Fruit fly (Drosophila melanogaster) whole organism, embryonic: ENCODE measurements around the gene ebo.

Experiments
- Atf-2 ChIP-seq: fragments of 200-800 bp; sonication (Bioruptor generic); optimal IDR thresholded peaks from 2 replicates; lab custom pipeline; 2016; ENCODE audit warnings: missing biosample characterization, missing genetic modification characterization
- CG11695 ChIP-seq: fragments of 200-800 bp; sonication (Bioruptor generic); IDR thresholded peaks from 3 replicates; pipeline ENCODE4 v1.3.6; 2022; ENCODE audit warnings: missing biosample characterization, missing genetic modification characterization
- CG12942 ChIP-seq: fragments of 200-800 bp; sonication (Bioruptor generic); optimal IDR thresholded peaks from 3 replicates; lab custom pipeline; 2016; ENCODE audit warnings: missing biosample characterization, missing genetic modification characterization
- CG13894 ChIP-seq: fragments of 200-800 bp; sonication (Bioruptor generic); optimal IDR thresholded peaks from 3 replicates; lab custom pipeline; 2018; ENCODE audit warnings: missing biosample characterization, mild to moderate bottlenecking, missing genetic modification characterization, moderate library complexity
- CG1529 ChIP-seq: fragments of 200-800 bp; sonication (Bioruptor generic); optimal IDR thresholded peaks from 3 replicates; lab custom pipeline; 2018; ENCODE audit warnings: missing biosample characterization, missing genetic modification characterization
- CG17186 ChIP-seq: fragments of 200-800 bp; sonication (Bioruptor generic); optimal IDR thresholded peaks from 3 replicates; lab custom pipeline; 2017; ENCODE audit warnings: missing biosample characterization, missing genetic modification reagents, missing genetic modification characterization
- CG17612 ChIP-seq: fragments of 200-800 bp; sonication (Bioruptor generic); IDR thresholded peaks from 2 replicates; pipeline ENCODE4 v1.3.6; 2022; ENCODE audit warnings: missing biosample characterization, missing genetic modification characterization
- CG18619 ChIP-seq: fragments of 200-800 bp; sonication (Bioruptor generic); optimal IDR thresholded peaks from 3 replicates; lab custom pipeline; 2017; ENCODE audit warnings: missing biosample characterization, mild to moderate bottlenecking, missing genetic modification characterization
- CG2202 ChIP-seq: fragments of 200-800 bp; sonication (Bioruptor generic); optimal IDR thresholded peaks from 2 replicates; lab custom pipeline; 2018; ENCODE audit warnings: missing biosample characterization, mild to moderate bottlenecking, missing genetic modification characterization
- CG3065 ChIP-seq: fragments of 200-800 bp; sonication (Bioruptor generic); optimal IDR thresholded peaks from 2 replicates; lab custom pipeline; 2016; ENCODE audit warnings: missing biosample characterization, missing genetic modification characterization
- CG31224 ChIP-seq: fragments of 200-800 bp; sonication (Bioruptor generic); IDR thresholded peaks from 2 replicates; pipeline ENCODE4 v1.3.6; 2022; ENCODE audit warnings: missing biosample characterization, missing genetic modification characterization
- CG4328 ChIP-seq: fragments of 200-800 bp; sonication (Bioruptor generic); optimal IDR thresholded peaks from 3 replicates; lab custom pipeline; 2017; ENCODE audit warnings: missing biosample characterization, missing genetic modification reagents, missing genetic modification characterization
- CG7271 ChIP-seq: fragments of 200-800 bp; sonication (Bioruptor generic); optimal IDR thresholded peaks from 2 replicates; lab custom pipeline; 2018; ENCODE audit warnings: missing biosample characterization, mild to moderate bottlenecking, missing genetic modification characterization, moderate library complexity
- CG7928 ChIP-seq: fragments of 200-800 bp; sonication (Bioruptor generic); optimal IDR thresholded peaks from 2 replicates; lab custom pipeline; 2017; ENCODE audit warnings: missing biosample characterization, mild to moderate bottlenecking, missing genetic modification characterization
- CG9797 ChIP-seq: fragments of 200-800 bp; sonication (Bioruptor generic); optimal IDR thresholded peaks from 3 replicates; lab custom pipeline; 2018; ENCODE audit warnings: missing biosample characterization, mild to moderate bottlenecking, missing genetic modification characterization
- CHES-1-like ChIP-seq: fragments of 200-800 bp; sonication (Bioruptor generic); optimal IDR thresholded peaks from 2 replicates; lab custom pipeline; 2016; ENCODE audit warnings: missing biosample characterization, missing genetic modification characterization
- CrebB ChIP-seq: fragments of 200-800 bp; sonication (Bioruptor generic); optimal IDR thresholded peaks from 3 replicates; lab custom pipeline; 2018; ENCODE audit warnings: missing biosample characterization, mild to moderate bottlenecking, missing genetic modification characterization
- D ChIP-seq, 2 experiments: fragments of 200-800 bp in 1 of 2; fragments of >200 bp in 1 of 2; sonication (Bioruptor generic) in 1 of 2; optimal IDR thresholded peaks; 2 replicates in 1 of 2; 3 replicates in 1 of 2; lab custom pipeline; 2017; ENCODE audit warnings: mild to moderate bottlenecking in 1 of 2, missing biosample characterization in 1 of 2, missing genetic modification characterization in 1 of 2, missing genetic modification reagents in 1 of 2
- Doc3 ChIP-seq: fragments of 200-800 bp; sonication (Bioruptor generic); IDR thresholded peaks from 3 replicates; pipeline ENCODE4 v1.3.6; 2022; ENCODE audit warnings: missing biosample characterization, missing genetic modification characterization; ENCODE audit not compliant: partially characterized antibody
- Dref ChIP-seq: fragments of 200-800 bp; sonication (Bioruptor generic); IDR thresholded peaks from 2 replicates; pipeline ENCODE4 v1.3.6; 2022; ENCODE audit warnings: missing biosample characterization, missing genetic modification characterization
- Eip74EF ChIP-seq, 2 experiments: fragments of 200-800 bp in 1 of 2; fragments of >200 bp in 1 of 2; sonication (Bioruptor generic) in 1 of 2; optimal IDR thresholded peaks; 2 replicates each; lab custom pipeline; 2017 to 2019; ENCODE audit warnings: missing biosample characterization in 2 of 2, missing genetic modification characterization in 2 of 2, mild to moderate bottlenecking in 1 of 2, moderate library complexity in 1 of 2
- Elba2 ChIP-seq: fragments of 200-800 bp; sonication (Bioruptor generic); optimal IDR thresholded peaks from 3 replicates; lab custom pipeline; 2016; ENCODE audit warnings: missing biosample characterization, missing genetic modification characterization
- Ets97D ChIP-seq: fragments of 200-800 bp; sonication (Bioruptor generic); optimal IDR thresholded peaks from 3 replicates; lab custom pipeline; 2016; ENCODE audit warnings: missing biosample characterization, missing genetic modification characterization
- GATAe ChIP-seq: fragments of 200-800 bp; sonication (Bioruptor generic); conservative IDR thresholded peaks from 2 replicates; pipeline ENCODE4 v1.3.6; 2022; ENCODE audit warnings: missing biosample characterization, missing genetic modification characterization
- HHEX ChIP-seq: fragments of 200-800 bp; sonication (Bioruptor generic); optimal IDR thresholded peaks from 3 replicates; lab custom pipeline; 2017; ENCODE audit warnings: missing biosample characterization, mild to moderate bottlenecking, missing genetic modification characterization, missing genetic modification reagents
- Hmr ChIP-seq: fragments of 200-800 bp; sonication (Bioruptor generic); optimal IDR thresholded peaks from 3 replicates; lab custom pipeline; 2017; ENCODE audit warnings: mild to moderate bottlenecking, missing biosample characterization, missing genetic modification reagents, missing genetic modification characterization
- MESR4 ChIP-seq: fragments of 200-800 bp; sonication (Bioruptor generic); optimal IDR thresholded peaks from 2 replicates; lab custom pipeline; 2018; ENCODE audit warnings: missing biosample characterization, mild to moderate bottlenecking, missing genetic modification characterization, moderate library complexity
- Max ChIP-seq: fragments of 200-800 bp; sonication (Bioruptor generic); optimal IDR thresholded peaks from 2 replicates; lab custom pipeline; 2016; ENCODE audit warnings: missing biosample characterization, mild to moderate bottlenecking, missing genetic modification characterization
- NC2β ChIP-seq: fragments of 200-800 bp; sonication (Bioruptor generic); optimal IDR thresholded peaks from 2 replicates; lab custom pipeline; 2016; ENCODE audit warnings: missing biosample characterization, missing genetic modification characterization
- Opbp ChIP-seq: fragments of 200-800 bp; sonication (Bioruptor generic); IDR thresholded peaks from 3 replicates; pipeline ENCODE4 v1.3.6; 2022; ENCODE audit warnings: missing biosample characterization, missing genetic modification characterization; ENCODE audit not compliant: partially characterized antibody
- Stat92E ChIP-seq, 3 experiments: fragments of >200 bp in 2 of 3; fragments of 200-800 bp in 1 of 3; sonication (Bioruptor generic) in 1 of 3; optimal IDR thresholded peaks; 2 replicates each; lab custom pipeline; 2017 to 2019; ENCODE audit warnings: missing biosample characterization in 3 of 3, missing genetic modification characterization in 3 of 3, mild to moderate bottlenecking in 1 of 3, moderate library complexity in 1 of 3
- ase ChIP-seq: fragments of 200-800 bp; sonication (Bioruptor generic); IDR thresholded peaks from 3 replicates; pipeline ENCODE4 v1.3.6; 2022; ENCODE audit warnings: missing biosample characterization, missing genetic modification characterization
- az2 ChIP-seq: fragments of 200-800 bp; sonication (Bioruptor generic); optimal IDR thresholded peaks from 3 replicates; lab custom pipeline; 2016; ENCODE audit warnings: missing biosample characterization, missing genetic modification characterization
- cas ChIP-seq: fragments of 200-800 bp; sonication (Bioruptor generic); IDR thresholded peaks from 2 replicates; pipeline ENCODE4 v1.3.6; 2022; ENCODE audit warnings: missing biosample characterization, missing genetic modification characterization
- crc ChIP-seq: fragments of 200-800 bp; sonication (Bioruptor generic); optimal IDR thresholded peaks from 2 replicates; lab custom pipeline; 2016; ENCODE audit warnings: missing biosample characterization, missing genetic modification characterization
- crol ChIP-seq: fragments of 200-800 bp; sonication (Bioruptor generic); IDR thresholded peaks from 2 replicates; pipeline ENCODE4 v1.3.6; 2022; ENCODE audit warnings: missing biosample characterization, missing genetic modification characterization
- eyg ChIP-seq: fragments of 200-800 bp; sonication (Bioruptor generic); optimal IDR thresholded peaks from 3 replicates; lab custom pipeline; 2016; ENCODE audit warnings: missing biosample characterization, missing genetic modification characterization
- fru ChIP-seq: fragments of >200 bp; optimal IDR thresholded peaks from 2 replicates; lab custom pipeline; 2017
- ftz-f1 ChIP-seq: fragments of 200-800 bp; sonication (Bioruptor generic); optimal IDR thresholded peaks from 2 replicates; lab custom pipeline; 2016; ENCODE audit warnings: missing biosample characterization, missing genetic modification characterization
- grn ChIP-seq: fragments of 200-800 bp; sonication (Bioruptor generic); optimal IDR thresholded peaks from 3 replicates; lab custom pipeline; 2017; ENCODE audit warnings: missing biosample characterization, missing genetic modification characterization
- h ChIP-seq: fragments of >200 bp; optimal IDR thresholded peaks from 2 replicates; lab custom pipeline; 2017
- kah ChIP-seq: fragments of 200-800 bp; sonication (Bioruptor generic); optimal IDR thresholded peaks from 2 replicates; lab custom pipeline; 2018; ENCODE audit warnings: missing biosample characterization, mild to moderate bottlenecking, missing genetic modification characterization
- kay ChIP-seq: fragments of 200-800 bp; sonication (Bioruptor generic); optimal IDR thresholded peaks from 2 replicates; lab custom pipeline; 2016; ENCODE audit warnings: missing biosample characterization, missing genetic modification characterization
- pan ChIP-seq, 4 experiments: fragments of >200 bp in 3 of 4; fragments of 200-800 bp in 1 of 4; sonication (Bioruptor generic) in 1 of 4; optimal IDR thresholded peaks in 3 of 4; IDR thresholded peaks in 1 of 4; 2 replicates each; pipeline versions ENCODE4 v1.3.6 to Lab custom; 2017 to 2022; ENCODE audit warnings: missing biosample characterization in 2 of 4, missing genetic modification characterization in 2 of 4, mixed read lengths in 1 of 4
- pita ChIP-seq: fragments of 200-800 bp; sonication (Bioruptor generic); optimal IDR thresholded peaks from 2 replicates; lab custom pipeline; 2017; ENCODE audit warnings: missing biosample characterization, mild to moderate bottlenecking, missing genetic modification characterization
- sens ChIP-seq: fragments of 200-800 bp; sonication (Bioruptor generic); peaks from one replicate; lab custom pipeline; 2016; ENCODE audit warnings: missing biosample characterization, missing genetic modification characterization
- tin ChIP-seq: fragments of 200-800 bp; sonication (Bioruptor generic); optimal IDR thresholded peaks from 3 replicates; lab custom pipeline; 2016; ENCODE audit warnings: missing biosample characterization, missing genetic modification characterization
- trem ChIP-seq: fragments of 200-800 bp; optimal IDR thresholded peaks from 3 replicates; lab custom pipeline; 2019; ENCODE audit warnings: missing biosample characterization, mild to moderate bottlenecking, missing genetic modification characterization, moderate library complexity
- twi ChIP-seq: fragments of 200-800 bp; optimal IDR thresholded peaks from 2 replicates; lab custom pipeline; 2019; ENCODE audit warnings: missing biosample characterization, mild to moderate bottlenecking, missing genetic modification characterization, moderate library complexity

ebo gene

dm6 chrX:523179-523851, 46.9 kb upstream of the ebo start, which contains the start of gene elav (continued):
- no peak for TF ChIP-seq pan (optimal IDR thresholded peaks at IDR 0.05; lab: Kevin White, UChicago)
- peak in 1 of 2 experiments; percentile 98 for TF ChIP-seq pan (GFP tag; optimal IDR thresholded peaks at IDR 0.05 in 1 of 2, IDR thresholded peaks at IDR 0.05 in 1 of 2)
- peak; percentile 99 for TF ChIP-seq CG11695 (GFP tag; lab: Robert Waterston, UW)
- peak; percentile 95 for TF ChIP-seq CG17612 (GFP tag; lab: Robert Waterston, UW)
- peak; percentile 96 for TF ChIP-seq cas (GFP tag; lab: Robert Waterston, UW)
- TF ChIP-seq crol (GFP tag; lab: Robert Waterston, UW) = peak; percentile 78
- no peak for TF ChIP-seq h (lab: Kevin White, UChicago)
- peak; percentile 37 for TF ChIP-seq fru (lab: Kevin White, UChicago)
- TF ChIP-seq Dref (GFP tag; lab: Robert Waterston, UW) = peak; percentile 44
- peak; percentile 99 for TF ChIP-seq CG13894 (tag; lab: Kevin White, UChicago)
- peak; percentile 90 for TF ChIP-seq CG7271
- TF ChIP-seq CG17186 (GFP tag; lab: Kevin White, UChicago) = peak; percentile 91
- TF ChIP-seq grn (GFP tag; lab: Kevin White, UChicago) = peak; percentile 84
- TF ChIP-seq trem (tag; lab: Kevin White, UChicago) = peak; percentile 96
- peak; percentile 51 for TF ChIP-seq CG9797 (GFP tag; lab: Kevin White, UChicago)
- TF ChIP-seq D (optimal IDR thresholded peaks at IDR 0.05; lab: Kevin White, UChicago) = no peak
- peak; percentile 99 for TF ChIP-seq D (GFP tag; optimal IDR thresholded peaks at IDR 0.05; lab: Kevin White, UChicago)
- peak; percentile 99 for TF ChIP-seq tin (GFP tag; lab: Kevin White, UChicago)
- peak; percentile 95 for TF ChIP-seq NC2β (GFP tag; lab: Kevin White, UChicago)
- TF ChIP-seq CG3065 (GFP tag; lab: Kevin White, UChicago) = peak; percentile 94
- peak; percentile 99 for TF ChIP-seq CG2202
- TF ChIP-seq ftz-f1 = peak; percentile 84
- TF ChIP-seq HHEX (GFP tag; lab: Kevin White, UChicago) = peak; percentile 99
- peak; percentile 95 for TF ChIP-seq CG31224 (GFP tag; lab: Robert Waterston, UW)
- peak; percentile 98 for TF ChIP-seq CrebB (tag; lab: Kevin White, UChicago)
- peak; percentile 98 for TF ChIP-seq CG18619
- TF ChIP-seq kah (GFP tag; lab: Kevin White, UChicago) = peak; percentile 95
- TF ChIP-seq CG4328 (GFP tag; lab: Kevin White, UChicago) = peak; percentile 100
- peak; percentile 99 for TF ChIP-seq az2 (GFP tag; lab: Kevin White, UChicago)
- peak in 1 of 3 experiments; percentile 99 for TF ChIP-seq Stat92E (GFP tag; optimal IDR thresholded peaks at IDR 0.05; lab: Kevin White, UChicago)
- TF ChIP-seq twi (tag; lab: Kevin White, UChicago) = peak; percentile 97
- TF ChIP-seq crc (GFP tag; lab: Kevin White, UChicago) = peak; percentile 95
- peak; percentile 82 for TF ChIP-seq Ets97D (GFP tag; lab: Kevin White, UChicago)
- peak; percentile 100 for TF ChIP-seq sens
- TF ChIP-seq GATAe = peak; percentile 94
- peak; percentile 99 for TF ChIP-seq Hmr
- 0 out of 3 replicates have a peak, but pooled peaks have one; percentile 30 for TF ChIP-seq Doc3
- peak; percentile 84 for TF ChIP-seq Elba2 (GFP tag; lab: Kevin White, UChicago)
- peak; percentile 95 for TF ChIP-seq kay
- peak; percentile 62 for TF ChIP-seq MESR4
- no peak for TF ChIP-seq pita (GFP tag; lab: Kevin White, UChicago)
- peak; percentile 91 for TF ChIP-seq eyg (GFP tag; lab: Kevin White, UChicago)
- TF ChIP-seq Max (GFP tag; lab: Kevin White, UChicago) = peak; percentile 97
- TF ChIP-seq CHES-1-like (GFP tag; lab: Kevin White, UChicago) = peak; percentile 95
- peak; percentile 95 for TF ChIP-seq ase (GFP tag; lab: Robert Waterston, UW)
- TF ChIP-seq CG7928 = peak; percentile 81
- TF ChIP-seq Atf-2 (GFP tag; lab: Kevin White, UChicago) = peak; percentile 96
- TF ChIP-seq CG12942 = peak; percentile 96
- TF ChIP-seq Opbp = no peak
- TF ChIP-seq CG1529 (GFP tag; lab: Kevin White, UChicago) = peak; percentile 99
- TF ChIP-seq Eip74EF (GFP tag; optimal IDR thresholded peaks at IDR 0.05; lab: Kevin White, UChicago) = peak in 1 of 2 experiments; percentile 98
